Fruit fly (Drosophila melanogaster) whole organism, pupa: ENCODE results near the gene PGRP-LB.

Source experiments
- CG10348 ChIP-seq: fragments of 200-800 bp; sonication (Bioruptor generic); IDR thresholded peaks from 2 replicates; pipeline ENCODE4 v1.3.6; 2022; ENCODE audit warnings: missing biosample characterization, missing genetic modification characterization
- CG12605 ChIP-seq: fragments of 200-800 bp; sonication (Bioruptor generic); IDR thresholded peaks from 2 replicates; pipeline ENCODE4 v1.3.6; 2022; ENCODE audit warnings: missing biosample characterization, missing genetic modification characterization
- CG13204 ChIP-seq: fragments of 200-800 bp; sonication (Bioruptor generic); optimal IDR thresholded peaks from 2 replicates; lab custom pipeline; 2018; ENCODE audit warnings: missing biosample characterization, mild to moderate bottlenecking, missing genetic modification characterization, moderate library complexity
- CG14655 ChIP-seq: fragments of 200-800 bp; sonication (Bioruptor generic); optimal IDR thresholded peaks from 3 replicates; lab custom pipeline; 2017; ENCODE audit warnings: mild to moderate bottlenecking, missing biosample characterization, missing genetic modification reagents, missing genetic modification characterization
- CG15710 ChIP-seq: fragments of 200-800 bp; sonication (Bioruptor generic); optimal IDR thresholded peaks from 2 replicates; lab custom pipeline; 2018; ENCODE audit warnings: missing biosample characterization, mild to moderate bottlenecking, missing genetic modification characterization, moderate library complexity
- CG17806 ChIP-seq: fragments of 200-800 bp; sonication (Bioruptor generic); optimal IDR thresholded peaks from 2 replicates; lab custom pipeline; 2018; ENCODE audit warnings: missing biosample characterization, mild to moderate bottlenecking, missing genetic modification characterization, moderate library complexity
- CG32121 ChIP-seq: fragments of 200-800 bp; sonication (Bioruptor generic); IDR thresholded peaks from 2 replicates; pipeline ENCODE4 v1.3.6; 2022; ENCODE audit warnings: missing biosample characterization, missing genetic modification characterization
- CG34367 ChIP-seq: fragments of 200-800 bp; sonication (Bioruptor generic); optimal IDR thresholded peaks from 2 replicates; lab custom pipeline; 2018; ENCODE audit warnings: missing biosample characterization, mild to moderate bottlenecking, missing genetic modification characterization
- CG4496 ChIP-seq: fragments of 200-800 bp; sonication (Bioruptor generic); IDR thresholded peaks from 3 replicates; pipeline ENCODE4 v1.3.6; 2022; ENCODE audit warnings: missing biosample characterization, missing genetic modification characterization
- CG8159 ChIP-seq: fragments of 200-800 bp; sonication (Bioruptor generic); optimal IDR thresholded peaks from 3 replicates; lab custom pipeline; 2018; ENCODE audit warnings: missing biosample characterization, mild to moderate bottlenecking, missing genetic modification characterization, moderate library complexity
- CG8301 ChIP-seq: fragments of 200-800 bp; sonication (Bioruptor generic); optimal IDR thresholded peaks from 2 replicates; lab custom pipeline; 2018; ENCODE audit warnings: missing biosample characterization, mild to moderate bottlenecking, missing genetic modification characterization
- CG9948 ChIP-seq: fragments of 200-800 bp; sonication (Bioruptor generic); optimal IDR thresholded peaks from 2 replicates; lab custom pipeline; 2018; ENCODE audit warnings: missing biosample characterization, mild to moderate bottlenecking, missing genetic modification characterization, moderate library complexity
- D1 ChIP-seq: fragments of 200-800 bp; sonication (Bioruptor generic); optimal IDR thresholded peaks from 2 replicates; lab custom pipeline; 2018; ENCODE audit warnings: missing biosample characterization, mild to moderate bottlenecking, missing genetic modification characterization, moderate library complexity
- EcR ChIP-seq: fragments of 200-800 bp; sonication (Bioruptor generic); optimal IDR thresholded peaks from 3 replicates; lab custom pipeline; 2019; ENCODE audit warnings: missing biosample characterization, missing genetic modification characterization, mild to moderate bottlenecking, moderate library complexity, missing genetic modification reagents
- Ets98B ChIP-seq: fragments of 200-800 bp; sonication (Bioruptor generic); IDR thresholded peaks from 2 replicates; pipeline ENCODE4 v1.3.6; 2022; ENCODE audit warnings: missing biosample characterization, missing genetic modification characterization
- Pif1A ChIP-seq: fragments of 200-800 bp; sonication (Bioruptor generic); optimal IDR thresholded peaks from 3 replicates; lab custom pipeline; 2016; ENCODE audit warnings: missing biosample characterization, missing genetic modification characterization
- Pif1B ChIP-seq: fragments of 200-800 bp; sonication (Bioruptor generic); optimal IDR thresholded peaks from 3 replicates; lab custom pipeline; 2016; ENCODE audit warnings: missing biosample characterization, missing genetic modification characterization
- Snoo ChIP-seq: fragments of 200-800 bp; sonication (Bioruptor generic); optimal IDR thresholded peaks from 3 replicates; lab custom pipeline; 2017; ENCODE audit warnings: missing biosample characterization, mild to moderate bottlenecking, missing genetic modification characterization, inconsistent platforms
- fd96Ca ChIP-seq: fragments of 200-800 bp; sonication (Bioruptor generic); IDR thresholded peaks from 3 replicates; pipeline ENCODE4 v1.3.6; 2022; ENCODE audit warnings: missing biosample characterization, missing genetic modification characterization
- gl ChIP-seq: fragments of 200-800 bp; sonication (Bioruptor generic); optimal IDR thresholded peaks from 2 replicates; lab custom pipeline; 2018; ENCODE audit warnings: missing biosample characterization, mild to moderate bottlenecking, missing genetic modification characterization
- rn ChIP-seq: fragments of 200-800 bp; sonication (Bioruptor generic); IDR thresholded peaks from 2 replicates; pipeline ENCODE4 v1.3.6; 2022; ENCODE audit warnings: missing biosample characterization, missing genetic modification characterization

The PGRP-LB gene

DNA sequence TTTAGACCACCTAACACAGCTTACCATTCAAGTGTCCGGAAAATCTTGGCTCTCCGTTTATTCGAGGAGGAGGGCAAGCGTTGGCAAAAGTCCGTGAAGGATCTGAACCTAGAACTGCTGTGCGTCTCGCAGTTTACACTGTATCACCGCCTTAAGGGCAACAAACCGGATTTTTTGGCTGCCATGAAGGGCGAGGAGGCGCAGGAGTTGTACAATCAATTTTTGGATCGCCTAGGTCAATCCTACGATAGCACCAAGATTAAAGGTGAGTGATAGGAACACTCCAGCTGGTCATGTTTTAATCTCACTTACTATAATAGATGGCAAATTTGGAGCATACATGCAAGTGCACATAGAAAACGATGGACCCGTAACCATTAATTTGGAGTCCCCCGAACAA is 30.0 kb downstream of the PGRP-LB start:
- TF ChIP-seq CG13204 (GFP tag; lab: Kevin White, UChicago) = no peak
- no peak for TF ChIP-seq CG10348 (GFP tag; lab: Robert Waterston, UW)
- no peak for TF ChIP-seq Snoo (tag; lab: Kevin White, UChicago)
- TF ChIP-seq CG34367 (tag; lab: Kevin White, UChicago) = no peak
- no peak for TF ChIP-seq Ets98B (GFP tag; lab: Robert Waterston, UW)
- TF ChIP-seq CG12605 (GFP tag; lab: Robert Waterston, UW) = no peak
- no peak for TF ChIP-seq CG15710 (tag; lab: Kevin White, UChicago)
- no peak for TF ChIP-seq CG14655 (GFP tag; lab: Kevin White, UChicago)
- no peak for TF ChIP-seq EcR (GFP tag; lab: Kevin White, UChicago)
- TF ChIP-seq fd96Ca = no peak
- no peak for TF ChIP-seq CG8159 (tag; lab: Kevin White, UChicago)
- no peak for TF ChIP-seq D1 (tag; lab: Kevin White, UChicago)
- no peak for TF ChIP-seq CG4496 (GFP tag; lab: Robert Waterston, UW)
- no peak for TF ChIP-seq CG32121 (GFP tag; lab: Robert Waterston, UW)
- no peak for TF ChIP-seq rn (GFP tag; lab: Robert Waterston, UW)
- no peak for TF ChIP-seq CG17806 (tag; lab: Kevin White, UChicago)
- TF ChIP-seq Pif1A (GFP tag; lab: Kevin White, UChicago) = no peak
- TF ChIP-seq CG9948 = no peak

DNA sequence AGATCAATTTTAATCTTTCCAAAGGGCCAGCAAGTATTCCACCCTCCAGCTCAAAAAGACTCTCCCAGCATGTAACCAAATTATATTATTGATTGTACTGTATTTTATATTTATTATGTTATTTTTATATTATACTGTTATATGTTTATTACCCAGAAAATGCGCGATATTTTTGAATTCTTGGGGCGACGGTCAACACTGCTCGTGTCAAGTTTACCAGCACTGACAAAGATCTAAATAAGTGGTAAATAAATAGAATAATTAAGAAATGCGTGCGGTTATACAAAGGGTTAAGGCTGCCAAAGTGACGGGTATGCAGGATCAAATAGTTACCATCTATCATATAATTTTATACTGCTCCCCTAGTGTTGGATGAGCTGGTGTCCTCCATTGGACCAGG is 30.5 kb downstream of the PGRP-LB start, which contains the start of gene Dtd:
Dtd (plus strand) TSS at position 248 of the 400 bp plus-strand sequence.
- TF ChIP-seq CG12605 (GFP tag; lab: Robert Waterston, UW) = no peak
- TF ChIP-seq gl (tag; lab: Kevin White, UChicago) = no peak
- no peak for TF ChIP-seq fd96Ca
- no peak for TF ChIP-seq EcR (GFP tag; lab: Kevin White, UChicago)
- TF ChIP-seq CG13204 (GFP tag; lab: Kevin White, UChicago) = no peak
- TF ChIP-seq Snoo (tag; lab: Kevin White, UChicago) = no peak
- no peak for TF ChIP-seq D1 (tag; lab: Kevin White, UChicago)
- TF ChIP-seq CG8301 (tag; lab: Kevin White, UChicago) = no peak
- TF ChIP-seq CG8159 (tag; lab: Kevin White, UChicago) = no peak
- TF ChIP-seq CG34367 (tag; lab: Kevin White, UChicago) = no peak
- TF ChIP-seq CG14655 (GFP tag; lab: Kevin White, UChicago) = no peak
- TF ChIP-seq Pif1B (GFP tag; lab: Kevin White, UChicago) = no peak
- TF ChIP-seq CG15710 (tag; lab: Kevin White, UChicago) = no peak
- TF ChIP-seq CG10348 (GFP tag; lab: Robert Waterston, UW) = no peak

DNA sequence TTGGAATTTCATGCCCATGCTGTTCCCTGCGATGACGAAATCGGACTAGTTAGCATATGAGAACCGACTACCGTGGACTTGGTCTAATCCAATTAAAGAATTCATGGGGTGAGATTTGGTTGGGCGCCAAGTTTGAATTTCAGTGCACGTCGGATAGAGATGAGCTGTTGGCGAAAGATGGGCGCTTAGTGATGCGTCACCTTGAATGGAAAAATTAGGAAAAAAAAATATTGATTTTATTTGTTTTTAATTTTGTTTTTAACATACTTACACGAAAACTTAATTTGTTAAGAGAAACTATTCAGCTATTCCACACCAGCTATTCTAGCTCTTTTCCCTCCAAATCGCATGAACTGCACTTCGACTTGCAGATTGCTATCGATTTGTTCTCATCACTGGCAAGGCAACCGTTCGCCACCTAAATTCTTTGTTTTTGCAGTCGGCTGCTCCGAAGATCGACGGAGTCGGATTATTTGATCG is 38.7 kb downstream of the PGRP-LB start, which contains the start of the genes ninaG and Sptz:
ninaG (minus strand) TSS at position 51 of the 480 bp plus-strand sequence.
Sptz (plus strand) TSS at position 450 of the 480 bp plus-strand sequence.
- TF ChIP-seq fd96Ca (peak; percentile 98), CG17806 (tag; lab: Kevin White, UChicago) (peak; percentile 85), Snoo (tag; lab: Kevin White, UChicago) (peak; percentile 90), CG13204 (GFP tag; lab: Kevin White, UChicago) (no peak), CG8159 (tag; lab: Kevin White, UChicago) (peak; percentile 88), Ets98B (GFP tag; lab: Robert Waterston, UW) (peak; percentile 91), gl (tag; lab: Kevin White, UChicago) (peak; percentile 64), rn (GFP tag; lab: Robert Waterston, UW) (peak; percentile 92), CG32121 (GFP tag; lab: Robert Waterston, UW) (peak; percentile 94), CG14655 (GFP tag; lab: Kevin White, UChicago) (no peak), D1 (tag; lab: Kevin White, UChicago) (no peak), Pif1B (GFP tag; lab: Kevin White, UChicago) (no peak), CG9948 (peak; percentile 85), CG12605 (GFP tag; lab: Robert Waterston, UW) (peak; percentile 79), CG34367 (tag; lab: Kevin White, UChicago) (peak; percentile 85), CG15710 (tag; lab: Kevin White, UChicago) (peak; percentile 88), CG10348 (GFP tag; lab: Robert Waterston, UW) (peak; percentile 89), CG4496 (GFP tag; lab: Robert Waterston, UW) (peak; percentile 93), EcR (GFP tag; lab: Kevin White, UChicago) (no peak), CG8301 (tag; lab: Kevin White, UChicago) (no peak), Pif1A (GFP tag; lab: Kevin White, UChicago) (no peak)

DNA sequence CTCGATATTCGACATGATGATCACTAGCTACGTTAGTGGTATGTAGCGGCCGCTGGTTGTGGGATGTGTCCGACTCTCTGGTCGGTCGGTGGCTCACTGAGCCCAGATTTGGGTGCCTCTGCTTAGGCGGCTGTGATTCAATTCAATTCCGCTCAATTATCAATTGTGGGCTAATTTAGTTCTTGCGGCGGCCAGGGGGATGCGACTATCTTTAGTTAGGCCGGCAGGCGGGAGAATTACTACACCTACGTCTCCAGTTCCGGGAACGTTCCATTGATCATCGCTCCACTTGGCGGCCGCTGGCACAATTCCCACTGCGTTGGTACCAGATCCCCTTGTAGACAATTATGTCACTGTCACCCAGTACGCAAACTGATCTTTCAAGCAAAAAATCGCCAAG is 41.8 kb downstream of the PGRP-LB start, which contains the start of the genes bumpel and CG45676:
bumpel (minus strand) TSS at position 101 of the 400 bp plus-strand sequence.
CG45676 (plus strand) TSS at position 318 of the 400 bp plus-strand sequence.
- no peak for TF ChIP-seq CG13204 (GFP tag; lab: Kevin White, UChicago)
- no peak for TF ChIP-seq Ets98B (GFP tag; lab: Robert Waterston, UW)
- TF ChIP-seq CG8159 (tag; lab: Kevin White, UChicago) = no peak
- TF ChIP-seq gl (tag; lab: Kevin White, UChicago) = no peak
- TF ChIP-seq CG9948 = no peak
- TF ChIP-seq CG4496 (GFP tag; lab: Robert Waterston, UW) = no peak
- no peak for TF ChIP-seq CG34367 (tag; lab: Kevin White, UChicago)
- no peak for TF ChIP-seq Pif1B (GFP tag; lab: Kevin White, UChicago)
- TF ChIP-seq fd96Ca = no peak
- TF ChIP-seq CG14655 (GFP tag; lab: Kevin White, UChicago) = no peak

DNA sequence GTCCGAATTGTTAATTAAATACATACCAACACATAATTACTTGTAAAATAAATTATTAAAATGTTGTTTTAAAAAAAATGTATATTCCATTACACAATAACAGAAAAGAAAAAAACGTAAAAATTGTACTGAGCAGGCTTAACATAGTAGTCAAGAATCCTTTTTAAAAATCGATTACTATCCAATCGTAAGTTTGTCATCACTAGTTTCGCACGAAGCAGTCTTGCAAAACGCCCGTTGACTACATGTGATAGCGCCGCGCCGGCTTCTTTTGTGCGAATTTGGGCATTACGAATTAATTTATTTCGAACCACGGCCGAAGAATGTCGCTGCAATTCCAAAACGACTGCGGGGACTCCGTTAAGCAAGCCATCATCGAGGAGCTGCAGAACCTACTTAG is 48.0 kb downstream of the PGRP-LB start, which contains the start of gene Ipo9:
Ipo9 (plus strand) TSS at position 152 of the 400 bp plus-strand sequence.
- TF ChIP-seq CG9948 (no peak), CG17806 (tag; lab: Kevin White, UChicago) (no peak), D1 (tag; lab: Kevin White, UChicago) (no peak), Snoo (tag; lab: Kevin White, UChicago) (no peak), rn (GFP tag; lab: Robert Waterston, UW) (no peak), Pif1B (GFP tag; lab: Kevin White, UChicago) (no peak), CG34367 (tag; lab: Kevin White, UChicago) (no peak), CG8301 (tag; lab: Kevin White, UChicago) (no peak), CG10348 (GFP tag; lab: Robert Waterston, UW) (no peak), CG8159 (tag; lab: Kevin White, UChicago) (no peak), CG32121 (GFP tag; lab: Robert Waterston, UW) (no peak), CG14655 (GFP tag; lab: Kevin White, UChicago) (no peak), CG12605 (GFP tag; lab: Robert Waterston, UW) (no peak), CG15710 (tag; lab: Kevin White, UChicago) (no peak), Pif1A (GFP tag; lab: Kevin White, UChicago) (no peak), fd96Ca (no peak)
